Worm (Caenorhabditis elegans) whole organism, L4 larva: ENCODE results near the gene F43C11.7.

Experiments used
- F10B5.3 ChIP-seq: sonication (generic microtip); optimal IDR thresholded peaks from 2 replicates; lab custom pipeline; 2016; ENCODE audit warnings: mild to moderate bottlenecking, missing genetic modification characterization, missing compliant biosample characterization
- F37D6.2 ChIP-seq: sonication (generic microtip); optimal IDR thresholded peaks from 2 replicates; lab custom pipeline; 2016; ENCODE audit warnings: mild to moderate bottlenecking, missing genetic modification characterization, missing compliant biosample characterization
- F44E2.7 ChIP-seq: fragments of 200-800 bp; sonication (Bioruptor generic); IDR thresholded peaks from 2 replicates; pipeline ENCODE4 v2.1.2; 2022; ENCODE audit warnings: missing genetic modification characterization, missing compliant biosample characterization
- F49E8.2 ChIP-seq: sonication (generic microtip); optimal IDR thresholded peaks from 2 replicates; lab custom pipeline; 2016; ENCODE audit warnings: missing compliant biosample characterization, mild to moderate bottlenecking, missing genetic modification characterization, borderline replicate concordance
- R02D3.7 ChIP-seq: fragments of 150-350 bp; sonication (generic microtip); optimal IDR thresholded peaks from 3 replicates; lab custom pipeline; 2014; ENCODE audit warnings: missing biosample characterization, missing genetic modification characterization
- T20F7.1 ChIP-seq: fragments of 200-800 bp; sonication (Bioruptor generic); optimal IDR thresholded peaks from 2 replicates; lab custom pipeline; 2018; ENCODE audit warnings: mild to moderate bottlenecking, missing genetic modification characterization, missing compliant biosample characterization
- Y48G9A.11 ChIP-seq: fragments of 200-800 bp; sonication (Bioruptor generic); IDR thresholded peaks from 2 replicates; pipeline ENCODE4 v1.3.6; 2022; ENCODE audit warnings: missing genetic modification reagents, missing genetic modification characterization, missing compliant biosample characterization
- aha-1 ChIP-seq: fragments of 150-350 bp; peaks from one replicate; lab custom pipeline; 2014; ENCODE audit warnings: missing biosample characterization, missing genetic modification characterization
- arid-1 ChIP-seq: fragments of 200-800 bp; sonication (Bioruptor generic); conservative IDR thresholded peaks from 2 replicates; pipeline ENCODE4 v1.3.6; 2022; ENCODE audit warnings: missing genetic modification reagents, missing genetic modification characterization, missing compliant biosample characterization
- ceh-20 ChIP-seq: fragments of 200-800 bp; sonication (Bioruptor generic); IDR thresholded peaks from 2 replicates; pipeline ENCODE4 v1.3.6; 2022; ENCODE audit warnings: missing genetic modification reagents, missing genetic modification characterization, missing compliant biosample characterization
- ceh-44 ChIP-seq: fragments of 200-800 bp; sonication (Bioruptor generic); IDR thresholded peaks from 2 replicates; pipeline ENCODE4 v1.3.6; 2022; ENCODE audit warnings: missing genetic modification reagents, missing genetic modification characterization, missing compliant biosample characterization
- cey-2 ChIP-seq: sonication (generic microtip); optimal IDR thresholded peaks from 3 replicates; lab custom pipeline; 2017; ENCODE audit warnings: missing genetic modification characterization, mild to moderate bottlenecking, missing compliant biosample characterization, antibody characterized with exemption, borderline replicate concordance; ENCODE audit not compliant: insufficient read depth
- daf-12 ChIP-seq: fragments of 150-350 bp; optimal IDR thresholded peaks from 2 replicates; lab custom pipeline; 2014; ENCODE audit warnings: missing biosample characterization, missing genetic modification reagents, missing genetic modification characterization
- dmd-6 ChIP-seq: fragments of 200-800 bp; sonication (Bioruptor generic); IDR thresholded peaks from 2 replicates; pipeline ENCODE4 v1.3.6; 2022; ENCODE audit warnings: missing genetic modification reagents, missing genetic modification characterization, missing compliant biosample characterization
- dmd-8 ChIP-seq: fragments of 200-800 bp; sonication (Bioruptor generic); IDR thresholded peaks from 2 replicates; pipeline ENCODE4 v1.3.6; 2022; ENCODE audit warnings: missing genetic modification characterization, missing compliant biosample characterization
- dmd-9 ChIP-seq: fragments of 200-800 bp; sonication (Bioruptor generic); IDR thresholded peaks from 2 replicates; pipeline ENCODE4 v1.3.6; 2022; ENCODE audit warnings: missing genetic modification reagents, missing genetic modification characterization, missing compliant biosample characterization
- dpl-1 ChIP-seq: fragments of 150-350 bp; optimal IDR thresholded peaks from 2 replicates; lab custom pipeline; 2014; ENCODE audit warnings: missing biosample characterization, missing genetic modification reagents, missing genetic modification characterization
- duxl-1 ChIP-seq: sonication (generic microtip); optimal IDR thresholded peaks from 2 replicates; lab custom pipeline; 2016; ENCODE audit warnings: mild to moderate bottlenecking, missing genetic modification characterization, moderate library complexity, missing compliant biosample characterization; ENCODE audit not compliant: poor library complexity
- hlh-30 ChIP-seq: sonication (generic microtip); optimal IDR thresholded peaks from 2 replicates; lab custom pipeline; 2017; ENCODE audit warnings: antibody characterized with exemption, mild to moderate bottlenecking, missing genetic modification characterization, missing compliant biosample characterization; ENCODE audit not compliant: insufficient read depth
- hmg-1.1 ChIP-seq: fragments of 200-800 bp; sonication (Bioruptor generic); IDR thresholded peaks from 2 replicates; pipeline ENCODE4 v1.3.6; 2022; ENCODE audit warnings: missing genetic modification reagents, missing genetic modification characterization, missing compliant biosample characterization
- lim-7 ChIP-seq: fragments of 200-800 bp; sonication (Bioruptor generic); IDR thresholded peaks from 2 replicates; pipeline ENCODE4 v1.3.6; 2022; ENCODE audit warnings: missing genetic modification characterization, missing compliant biosample characterization
- lin-38 ChIP-seq: fragments of 200-800 bp; sonication (Bioruptor generic); IDR thresholded peaks from 2 replicates; pipeline ENCODE4 v1.3.6; 2022; ENCODE audit warnings: missing genetic modification reagents, missing genetic modification characterization, missing compliant biosample characterization
- madf-5 ChIP-seq, 2 experiments: fragments of 200-800 bp; sonication (Bioruptor generic); IDR thresholded peaks; 2 replicates each; pipeline ENCODE4 v1.3.6; 2022; ENCODE audit warnings: missing compliant biosample characterization in 2 of 2, missing genetic modification characterization in 2 of 2
- madf-9 ChIP-seq: fragments of 200-800 bp; sonication (Bioruptor generic); conservative IDR thresholded peaks from 2 replicates; pipeline ENCODE4 v1.3.6; 2022; ENCODE audit warnings: missing genetic modification reagents, missing genetic modification characterization, missing compliant biosample characterization
- mep-1 ChIP-seq: fragments of 150-350 bp; sonication (generic microtip); optimal IDR thresholded peaks from 3 replicates; lab custom pipeline; 2014; ENCODE audit warnings: missing biosample characterization, missing genetic modification characterization
- nhr-10 ChIP-seq: fragments of 150-350 bp; optimal IDR thresholded peaks from 2 replicates; lab custom pipeline; 2014; ENCODE audit warnings: missing biosample characterization, missing genetic modification characterization
- nhr-237 ChIP-seq: sonication (generic microtip); optimal IDR thresholded peaks from 2 replicates; lab custom pipeline; 2017; ENCODE audit warnings: missing biosample characterization, missing genetic modification characterization
- nhr-25 ChIP-seq: sonication (generic microtip); optimal IDR thresholded peaks from 2 replicates; lab custom pipeline; 2017; ENCODE audit warnings: missing genetic modification characterization, mild to moderate bottlenecking, missing compliant biosample characterization, antibody characterized with exemption, moderate library complexity, borderline replicate concordance; ENCODE audit not compliant: insufficient read depth
- nhr-48 ChIP-seq: sonication (generic microtip); optimal IDR thresholded peaks from 2 replicates; lab custom pipeline; 2016; ENCODE audit warnings: mild to moderate bottlenecking, missing genetic modification characterization, missing compliant biosample characterization
- nhr-76 ChIP-seq: fragments of 150-350 bp; optimal IDR thresholded peaks from 2 replicates; lab custom pipeline; 2014; ENCODE audit warnings: missing biosample characterization, missing genetic modification characterization
- nhr-77 ChIP-seq: fragments of 150-350 bp; optimal IDR thresholded peaks from 2 replicates; lab custom pipeline; 2014; ENCODE audit warnings: missing biosample characterization, missing genetic modification characterization
- pha-4 ChIP-seq, 2 experiments: fragments of 150-350 bp in 1 of 2; fragments of 200-800 bp in 1 of 2; sonication (Bioruptor generic) in 1 of 2; IDR thresholded peaks in 1 of 2; optimal IDR thresholded peaks in 1 of 2; 2 replicates each; pipeline versions ENCODE4 v1.3.6 to Lab custom; 2014 to 2022; ENCODE audit warnings: missing genetic modification characterization in 2 of 2, missing genetic modification reagents in 2 of 2, missing biosample characterization in 1 of 2, missing compliant biosample characterization in 1 of 2
- pqm-1 ChIP-seq: sonication (generic microtip); optimal IDR thresholded peaks from 2 replicates; lab custom pipeline; 2017; ENCODE audit warnings: missing biosample characterization, missing genetic modification characterization
- sdz-12 ChIP-seq: fragments of 200-800 bp; sonication (Bioruptor generic); optimal IDR thresholded peaks from 2 replicates; lab custom pipeline; 2018; ENCODE audit warnings: mild to moderate bottlenecking, missing genetic modification characterization, missing compliant biosample characterization
- set-16 ChIP-seq: fragments of 200-800 bp; sonication (Bioruptor generic); IDR thresholded peaks from 2 replicates; pipeline ENCODE4 v1.3.6; 2022; ENCODE audit warnings: missing genetic modification reagents, missing genetic modification characterization, missing compliant biosample characterization
- unc-62 ChIP-seq, 3 experiments: fragments of 150-350 bp in 1 of 3; sonication (generic microtip); optimal IDR thresholded peaks in 2 of 3; peaks in 1 of 3; 1 replicate in 1 of 3; 2 replicates in 2 of 3; lab custom pipeline; 2014 to 2017; ENCODE audit warnings: missing biosample characterization in 3 of 3, missing genetic modification characterization in 3 of 3, missing genetic modification reagents in 3 of 3, missing genotype in 1 of 3
- zag-1 ChIP-seq: fragments of 150-350 bp; optimal IDR thresholded peaks from 2 replicates; lab custom pipeline; 2014; ENCODE audit warnings: missing biosample characterization, missing genetic modification characterization
- zfp-2 ChIP-seq: sonication (generic microtip); optimal IDR thresholded peaks from 2 replicates; lab custom pipeline; 2016; ENCODE audit warnings: mild to moderate bottlenecking, missing genetic modification characterization, missing compliant biosample characterization
- zfp-3 ChIP-seq: fragments of 200-800 bp; sonication (Bioruptor generic); conservative IDR thresholded peaks from 2 replicates; pipeline ENCODE4 v1.3.6; 2022; ENCODE audit warnings: missing genetic modification reagents, missing genetic modification characterization, missing compliant biosample characterization
- ztf-11 ChIP-seq: fragments of 150-350 bp; optimal IDR thresholded peaks from 2 replicates; lab custom pipeline; 2014; ENCODE audit warnings: missing biosample characterization, missing genetic modification characterization

F43C11.7 gene

DNA sequence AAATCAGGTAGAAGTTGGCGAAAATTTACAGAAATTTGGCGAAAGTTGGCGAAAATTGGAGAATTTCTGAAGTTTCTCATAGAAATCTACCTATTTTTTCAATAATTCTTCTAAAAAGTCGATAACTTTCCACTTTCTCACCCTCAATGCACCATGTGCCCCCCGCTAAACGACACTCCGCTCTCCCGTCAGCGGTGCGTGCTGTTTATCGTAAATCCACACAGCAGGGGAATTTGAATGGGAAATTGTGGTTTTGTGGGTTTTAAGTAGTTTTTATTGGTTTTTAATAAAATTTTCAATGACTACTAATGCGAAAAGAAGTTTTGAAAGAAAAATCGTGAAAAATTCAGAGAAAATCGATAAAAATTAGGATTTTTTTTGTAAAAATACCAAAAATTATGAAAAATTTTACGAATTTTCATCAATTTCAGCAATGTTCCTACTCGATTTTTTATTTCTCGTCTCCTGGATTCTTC is 6.3 kb downstream of the F43C11.7 start, which contains the start of gene F43C11.6:
TSS of gene F43C11.6 (plus strand) at position 426 of the 476 bp plus-strand sequence.
- TF ChIP-seq nhr-48 (tag; lab: Kevin White, UChicago), result no peak
- no peak for TF ChIP-seq dmd-6
- no peak for TF ChIP-seq zfp-2 (tag; lab: Kevin White, UChicago)
- TF ChIP-seq nhr-10 (tag; lab: Kevin White, UChicago), result no peak
- no peak for TF ChIP-seq madf-5 (GFP tag; IDR thresholded peaks at IDR 0.05; lab: Robert Waterston, UW)
- no peak for TF ChIP-seq ceh-44
- TF ChIP-seq duxl-1 (tag; lab: Kevin White, UChicago), result peak; percentile 20
- no peak for TF ChIP-seq F37D6.2
- TF ChIP-seq ceh-20 (GFP tag; lab: Robert Waterston, UW), result no peak
- no peak for TF ChIP-seq lim-7 (GFP tag; lab: Robert Waterston, UW)
- no peak for TF ChIP-seq arid-1 (GFP tag; lab: Robert Waterston, UW)
- TF ChIP-seq sdz-12 (GFP tag; lab: Kevin White, UChicago), result no peak
- TF ChIP-seq pha-4 (GFP tag; IDR thresholded peaks at IDR 0.05; lab: Robert Waterston, UW), result no peak
- TF ChIP-seq pha-4 (tag; optimal IDR thresholded peaks at IDR 0.05; lab: Kevin White, UChicago), result no peak
- TF ChIP-seq madf-9 (GFP tag; lab: Robert Waterston, UW), result no peak
- peak; percentile 38 for TF ChIP-seq dpl-1 (GFP tag; lab: Kevin White, UChicago)
- no peak for TF ChIP-seq nhr-237 (tag; lab: Kevin White, UChicago)
- no peak for TF ChIP-seq F49E8.2 (tag; lab: Kevin White, UChicago)
- TF ChIP-seq F44E2.7 (GFP tag; lab: Robert Waterston, UW), result no peak
- TF ChIP-seq zfp-3 (GFP tag; lab: Robert Waterston, UW), result no peak
- TF ChIP-seq zag-1, result no peak
- no peak for TF ChIP-seq pqm-1 (tag; lab: Kevin White, UChicago)
- no peak for TF ChIP-seq dmd-9 (GFP tag; lab: Robert Waterston, UW)
- no peak for TF ChIP-seq ztf-11 (tag; lab: Kevin White, UChicago)
- TF ChIP-seq nhr-76, result no peak
- TF ChIP-seq nhr-77, result peak; percentile 21
- no peak for TF ChIP-seq nhr-25 (tag; lab: Kevin White, UChicago)
- peak; percentile 67 for TF ChIP-seq Y48G9A.11
- peak; percentile 71 for TF ChIP-seq aha-1 (tag; lab: Kevin White, UChicago)
- TF ChIP-seq cey-2 (tag; lab: Kevin White, UChicago), result no peak
- no peak for TF ChIP-seq hmg-1.1
- TF ChIP-seq R02D3.7 (tag; lab: Kevin White, UChicago), result peak; percentile 67
- TF ChIP-seq T20F7.1 (GFP tag; lab: Kevin White, UChicago), result peak; percentile 94
- peak; percentile 59 for TF ChIP-seq hlh-30

ce11 chrII:2346672-2347071 is 11.0 kb downstream of the F43C11.7 start, which contains the start of gene F43C11.4:
F43C11.4 (plus strand) TSS chrII:2346972.
- TF ChIP-seq set-16 (GFP tag; lab: Robert Waterston, UW), result no peak
- no peak for TF ChIP-seq lin-38 (GFP tag; lab: Robert Waterston, UW)
- TF ChIP-seq dmd-8 (GFP tag; lab: Robert Waterston, UW), result no peak
- TF ChIP-seq daf-12 (tag; lab: Kevin White, UChicago), result no peak
- no peak for TF ChIP-seq unc-62 (GFP tag; optimal IDR thresholded peaks at IDR 0.05 in 1 of 2; lab: Kevin White, UChicago)
- no peak for TF ChIP-seq unc-62 (tag; optimal IDR thresholded peaks at IDR 0.05; lab: Kevin White, UChicago)
- TF ChIP-seq mep-1, result no peak
- TF ChIP-seq F10B5.3, result no peak
